Worm (Caenorhabditis elegans) whole organism, L1 larva: ENCODE measurements around the gene F13E9.11.

Experiments used
- C04F5.9 ChIP-seq: sonication (generic microtip); optimal IDR thresholded peaks from 2 replicates; lab custom pipeline; 2016; ENCODE audit warnings: missing genetic modification characterization, missing compliant biosample characterization
- F16B12.6 ChIP-seq: fragments of 150-350 bp; optimal IDR thresholded peaks from 2 replicates; lab custom pipeline; 2014; ENCODE audit warnings: missing biosample characterization, missing genetic modification characterization
- Y116A8C.19 ChIP-seq: sonication (generic microtip); optimal IDR thresholded peaks from 2 replicates; lab custom pipeline; 2016; ENCODE audit warnings: missing compliant biosample characterization, missing genetic modification characterization, borderline replicate concordance
- alr-1 ChIP-seq: fragments of 200-800 bp; sonication (Bioruptor generic); optimal IDR thresholded peaks from 2 replicates; lab custom pipeline; 2018; ENCODE audit warnings: borderline replicate concordance, mild to moderate bottlenecking, missing genetic modification characterization, missing compliant biosample characterization
- blmp-1 ChIP-seq: fragments of 150-350 bp; optimal IDR thresholded peaks from 2 replicates; lab custom pipeline; 2014; ENCODE audit warnings: missing biosample characterization, missing genetic modification characterization
- ceh-63 ChIP-seq: fragments of 200-800 bp; sonication (Bioruptor generic); optimal IDR thresholded peaks from 2 replicates; lab custom pipeline; 2018; ENCODE audit warnings: mild to moderate bottlenecking, missing genetic modification characterization, missing compliant biosample characterization
- ceh-8 ChIP-seq: fragments of 200-800 bp; sonication (Bioruptor generic); optimal IDR thresholded peaks from 2 replicates; lab custom pipeline; 2018; ENCODE audit warnings: mild to moderate bottlenecking, missing genetic modification characterization, moderate library complexity, missing compliant biosample characterization
- ceh-88 ChIP-seq: fragments of 200-800 bp; sonication (Bioruptor generic); IDR thresholded peaks from 2 replicates; pipeline ENCODE4 v1.3.6; 2022; ENCODE audit warnings: missing genetic modification characterization, missing compliant biosample characterization
- ceh-90 ChIP-seq: sonication (generic microtip); optimal IDR thresholded peaks from 2 replicates; lab custom pipeline; 2016; ENCODE audit warnings: missing genetic modification characterization, missing compliant biosample characterization
- dpl-1 ChIP-seq, 3 experiments: fragments of 150-350 bp in 2 of 3; sonication (generic microtip) in 1 of 3; optimal IDR thresholded peaks; 2 replicates each; lab custom pipeline; 2014 to 2017; ENCODE audit warnings: missing biosample characterization in 3 of 3, missing genetic modification characterization in 3 of 3, missing genetic modification reagents in 3 of 3
- efl-1 ChIP-seq, 4 experiments: fragments of 150-350 bp; optimal IDR thresholded peaks in 3 of 4; peaks in 1 of 4; 1 replicate in 1 of 4; 2 replicates in 3 of 4; lab custom pipeline; 2014; ENCODE audit warnings: missing biosample characterization in 2 of 4, missing genetic modification characterization in 2 of 4, missing genetic modification reagents in 2 of 4
- elt-2 ChIP-seq: sonication (generic microtip); optimal IDR thresholded peaks from 2 replicates; lab custom pipeline; 2016; ENCODE audit warnings: missing genetic modification characterization, mild to moderate bottlenecking, inconsistent platforms, missing compliant biosample characterization, missing genetic modification reagents
- elt-3 ChIP-seq, 6 experiments: fragments of 150-350 bp in 1 of 6; sonication (generic microtip); optimal IDR thresholded peaks; 2 replicates each; lab custom pipeline; 2017 to 2018; ENCODE audit warnings: missing biosample characterization in 6 of 6, missing genetic modification characterization in 6 of 6, inconsistent platforms in 1 of 6
- ets-5 ChIP-seq: fragments of 200-800 bp; sonication (Bioruptor generic); IDR thresholded peaks from 2 replicates; pipeline ENCODE4 v1.3.6; 2022; ENCODE audit warnings: missing genetic modification characterization, missing compliant biosample characterization
- fkh-10 ChIP-seq: sonication (generic microtip); optimal IDR thresholded peaks from 2 replicates; lab custom pipeline; 2017; ENCODE audit warnings: missing biosample characterization, missing genetic modification reagents, missing genetic modification characterization
- fkh-4 ChIP-seq: sonication (generic microtip); optimal IDR thresholded peaks from 2 replicates; lab custom pipeline; 2016; ENCODE audit warnings: missing compliant biosample characterization, missing genetic modification characterization, borderline replicate concordance
- grh-1 ChIP-seq: fragments of 200-800 bp; sonication (Bioruptor generic); IDR thresholded peaks from 2 replicates; pipeline ENCODE4 v1.3.6; 2022; ENCODE audit warnings: missing genetic modification reagents, missing genetic modification characterization, missing compliant biosample characterization
- hpl-2 ChIP-seq: fragments of 150-350 bp; optimal IDR thresholded peaks from 2 replicates; lab custom pipeline; 2014; ENCODE audit warnings: missing biosample characterization, missing genetic modification reagents, missing genetic modification characterization
- irx-1 ChIP-seq: sonication (generic microtip); optimal IDR thresholded peaks from 2 replicates; lab custom pipeline; 2016; ENCODE audit warnings: missing genetic modification characterization, missing compliant biosample characterization
- lin-13 ChIP-seq: fragments of 150-350 bp; optimal IDR thresholded peaks from 2 replicates; lab custom pipeline; 2014; ENCODE audit warnings: missing biosample characterization, missing genetic modification reagents, missing genetic modification characterization
- lin-14 ChIP-seq: fragments of 200-800 bp; sonication (Bioruptor generic); optimal IDR thresholded peaks from 2 replicates; lab custom pipeline; 2018; ENCODE audit warnings: mild to moderate bottlenecking, missing genetic modification characterization, moderate library complexity, missing compliant biosample characterization
- lin-35 ChIP-seq, 2 experiments: fragments of 150-350 bp; optimal IDR thresholded peaks; 2 replicates each; lab custom pipeline; 2014; ENCODE audit warnings: missing biosample characterization in 2 of 2, missing genetic modification characterization in 2 of 2, missing genetic modification reagents in 2 of 2
- lin-39 ChIP-seq: fragments of 150-350 bp; optimal IDR thresholded peaks from 2 replicates; lab custom pipeline; 2014; ENCODE audit warnings: missing biosample characterization, missing genetic modification reagents, missing genetic modification characterization
- lsy-2 ChIP-seq, 2 experiments: fragments of 150-350 bp; optimal IDR thresholded peaks; 2 replicates each; lab custom pipeline; 2014; ENCODE audit warnings: missing biosample characterization in 2 of 2, missing genetic modification characterization in 2 of 2
- mep-1 ChIP-seq: fragments of 150-350 bp; optimal IDR thresholded peaks from 2 replicates; lab custom pipeline; 2014; ENCODE audit warnings: missing biosample characterization, missing genetic modification characterization
- nhr-19 ChIP-seq: fragments of 200-800 bp; sonication (Bioruptor generic); conservative IDR thresholded peaks from 2 replicates; pipeline ENCODE4 v1.3.6; 2022; ENCODE audit warnings: missing genetic modification characterization, missing compliant biosample characterization
- nhr-20 ChIP-seq: sonication (generic microtip); optimal IDR thresholded peaks from 2 replicates; lab custom pipeline; 2016; ENCODE audit warnings: mild to moderate bottlenecking, missing genetic modification characterization, missing compliant biosample characterization
- nhr-237 ChIP-seq: fragments of 150-350 bp; optimal IDR thresholded peaks from 2 replicates; lab custom pipeline; 2014; ENCODE audit warnings: missing biosample characterization, missing genetic modification characterization
- nhr-47 ChIP-seq: sonication (generic microtip); optimal IDR thresholded peaks from 2 replicates; lab custom pipeline; 2016; ENCODE audit warnings: mild to moderate bottlenecking, missing genetic modification characterization, moderate library complexity, missing compliant biosample characterization
- nhr-71 ChIP-seq: sonication (generic microtip); optimal IDR thresholded peaks from 2 replicates; lab custom pipeline; 2016; ENCODE audit warnings: mild to moderate bottlenecking, missing genetic modification characterization, moderate library complexity, missing compliant biosample characterization
- nhr-85 ChIP-seq: sonication (generic microtip); peaks from one replicate; lab custom pipeline; 2016; ENCODE audit warnings: missing genetic modification characterization, inconsistent platforms, missing compliant biosample characterization
- nhr-90 ChIP-seq: sonication (generic microtip); optimal IDR thresholded peaks from 2 replicates; lab custom pipeline; 2016; ENCODE audit warnings: mild to moderate bottlenecking, missing genetic modification characterization, missing compliant biosample characterization; ENCODE audit not compliant: poor library complexity
- pax-3 ChIP-seq: fragments of 200-800 bp; sonication (Bioruptor generic); optimal IDR thresholded peaks from 2 replicates; lab custom pipeline; 2018; ENCODE audit warnings: mild to moderate bottlenecking, missing genetic modification characterization, moderate library complexity, missing compliant biosample characterization
- pqm-1 ChIP-seq: sonication (generic microtip); optimal IDR thresholded peaks from 3 replicates; lab custom pipeline; 2017; ENCODE audit warnings: missing biosample characterization, missing genetic modification characterization
- rnt-1 ChIP-seq: sonication (generic microtip); optimal IDR thresholded peaks from 2 replicates; lab custom pipeline; 2016; ENCODE audit warnings: mild to moderate bottlenecking, missing genetic modification characterization, moderate library complexity, missing compliant biosample characterization
- skn-1 ChIP-seq: fragments of 150-350 bp; optimal IDR thresholded peaks from 2 replicates; lab custom pipeline; 2014; ENCODE audit warnings: missing biosample characterization, missing genetic modification characterization
- snu-23 ChIP-seq: sonication (generic microtip); optimal IDR thresholded peaks from 2 replicates; lab custom pipeline; 2016; ENCODE audit warnings: missing genetic modification characterization, missing compliant biosample characterization
- sptf-1 ChIP-seq: fragments of 150-350 bp; optimal IDR thresholded peaks from 2 replicates; lab custom pipeline; 2014; ENCODE audit warnings: missing biosample characterization, missing genetic modification characterization
- tbx-2 ChIP-seq: sonication (generic microtip); optimal IDR thresholded peaks from 2 replicates; lab custom pipeline; 2016; ENCODE audit warnings: missing genetic modification characterization, missing compliant biosample characterization
- tlp-1 ChIP-seq: fragments of 150-350 bp; optimal IDR thresholded peaks from 2 replicates; lab custom pipeline; 2014; ENCODE audit warnings: missing biosample characterization, missing genetic modification characterization
- unc-130 ChIP-seq: fragments of 150-350 bp; optimal IDR thresholded peaks from 2 replicates; lab custom pipeline; 2017; ENCODE audit warnings: missing biosample characterization, missing genetic modification characterization, inconsistent platforms
- unc-30 ChIP-seq: sonication (generic microtip); optimal IDR thresholded peaks from 2 replicates; lab custom pipeline; 2017; ENCODE audit warnings: missing biosample characterization, missing genetic modification characterization
- unc-86 ChIP-seq: sonication (generic microtip); optimal IDR thresholded peaks from 2 replicates; lab custom pipeline; 2016; ENCODE audit warnings: missing genetic modification characterization, missing compliant biosample characterization
- xbp-1 ChIP-seq: sonication (generic microtip); optimal IDR thresholded peaks from 2 replicates; lab custom pipeline; 2016; ENCODE audit warnings: missing genetic modification characterization, missing compliant biosample characterization
- ztf-4 ChIP-seq: fragments of 150-350 bp; optimal IDR thresholded peaks from 2 replicates; lab custom pipeline; 2014; ENCODE audit warnings: missing biosample characterization, missing genetic modification characterization

Gene F13E9.11

DNA sequence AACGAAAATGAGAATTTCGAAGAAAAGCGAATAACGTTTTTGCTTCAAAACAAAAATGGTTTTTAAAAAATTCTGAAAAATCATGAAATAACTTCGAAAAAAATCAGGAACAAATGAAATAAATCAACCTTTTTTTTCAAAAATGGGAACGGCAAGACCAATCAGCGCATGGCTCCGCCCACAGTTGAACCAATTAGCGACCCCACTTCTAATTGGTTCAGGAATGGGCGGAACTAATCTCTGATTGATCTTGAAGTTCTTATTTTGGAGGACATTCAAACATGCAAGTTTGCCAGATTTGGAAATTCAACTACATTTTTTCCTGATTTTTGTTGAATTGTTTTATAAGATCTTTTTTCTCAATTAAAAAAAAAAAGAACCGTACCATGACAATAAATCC lies 13.0 kb downstream of the F13E9.11 start:
- TF ChIP-seq lin-14 (no peak), lin-35 (GFP tag; optimal IDR thresholded peaks at IDR 0.05; lab: Kevin White, UChicago) (no peak), irx-1 (tag; lab: Kevin White, UChicago) (no peak), xbp-1 (tag; lab: Kevin White, UChicago) (no peak), pax-3 (no peak), fkh-10 (no peak), fkh-4 (tag; lab: Kevin White, UChicago) (no peak), elt-2 (tag; lab: Kevin White, UChicago) (no peak), ztf-4 (tag; lab: Kevin White, UChicago) (no peak), nhr-90 (no peak), skn-1 (tag; lab: Kevin White, UChicago) (no peak), grh-1 (no peak), ceh-8 (GFP tag; lab: Kevin White, UChicago) (no peak), unc-86 (no peak)

DNA sequence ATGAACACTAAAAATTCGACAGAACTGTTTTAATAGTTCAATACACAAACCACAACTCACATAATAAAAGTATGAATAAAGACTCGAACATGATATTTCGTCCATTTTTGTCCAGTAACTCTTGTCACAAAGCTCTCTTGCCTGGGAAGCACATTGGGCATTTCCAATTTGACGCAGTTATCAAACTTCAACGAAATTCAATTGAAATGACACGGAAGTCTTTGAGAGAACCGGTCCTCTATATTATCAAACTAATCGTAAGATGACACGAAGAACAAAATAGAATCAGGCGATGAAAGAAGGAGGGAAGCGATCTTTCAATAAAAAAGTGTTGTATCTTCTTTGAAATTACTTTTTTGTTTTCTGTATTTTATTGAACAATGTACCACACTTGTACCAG lies 13.9 kb downstream of the F13E9.11 start, which contains the start of gene T11G6.3:
TSS of gene T11G6.3 (minus strand) at position 189 of the 400 bp plus-strand sequence.
- TF ChIP-seq blmp-1 (tag; lab: Kevin White, UChicago) (peak; percentile 34), nhr-47 (tag; lab: Kevin White, UChicago) (no peak), nhr-85 (tag; lab: Kevin White, UChicago) (peak; percentile 66), elt-3 (tag; optimal IDR thresholded peaks at IDR 0.05; lab: Kevin White, UChicago) (peak in 2 of 6 experiments; percentile 2 to 19), snu-23 (GFP tag; lab: Kevin White, UChicago) (peak; percentile 19), fkh-4 (tag; lab: Kevin White, UChicago) (no peak), lin-14 (peak; percentile 41), lsy-2 (tag; optimal IDR thresholded peaks at IDR 0.05; lab: Kevin White, UChicago) (peak in 1 of 2 experiments; percentile 7), nhr-20 (tag; lab: Kevin White, UChicago) (peak; percentile 19), tbx-2 (peak; percentile 17), ceh-90 (tag; lab: Kevin White, UChicago) (no peak), nhr-71 (peak; percentile 4), nhr-90 (no peak)

DNA sequence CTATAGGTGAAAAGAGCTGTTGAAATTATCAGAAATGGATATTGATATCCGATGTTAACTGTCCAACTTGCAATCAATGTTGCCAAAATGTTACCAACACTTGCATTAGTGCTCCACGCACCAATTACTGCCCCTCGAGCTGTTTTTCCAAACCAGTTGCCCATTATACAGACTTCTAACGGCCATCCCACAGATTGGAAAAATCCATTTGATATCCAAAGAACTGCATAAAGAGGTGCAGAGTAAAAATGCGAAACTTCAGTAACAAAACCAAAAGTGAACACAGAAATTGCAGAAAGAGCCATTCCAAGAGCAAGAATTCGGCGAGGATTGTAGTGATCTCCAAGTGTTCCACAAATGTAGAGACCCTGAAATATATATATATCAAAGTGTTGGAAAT lies 14.9 kb downstream of the F13E9.11 start:
- TF ChIP-seq nhr-237 (no peak), efl-1 (optimal IDR thresholded peaks at IDR 0.05; lab: Kevin White, UChicago) (no peak), efl-1 (GFP tag; optimal IDR thresholded peaks at IDR 0.05 in 1 of 2; lab: Kevin White, UChicago) (peak in 1 of 2 experiments; percentile 69)

DNA sequence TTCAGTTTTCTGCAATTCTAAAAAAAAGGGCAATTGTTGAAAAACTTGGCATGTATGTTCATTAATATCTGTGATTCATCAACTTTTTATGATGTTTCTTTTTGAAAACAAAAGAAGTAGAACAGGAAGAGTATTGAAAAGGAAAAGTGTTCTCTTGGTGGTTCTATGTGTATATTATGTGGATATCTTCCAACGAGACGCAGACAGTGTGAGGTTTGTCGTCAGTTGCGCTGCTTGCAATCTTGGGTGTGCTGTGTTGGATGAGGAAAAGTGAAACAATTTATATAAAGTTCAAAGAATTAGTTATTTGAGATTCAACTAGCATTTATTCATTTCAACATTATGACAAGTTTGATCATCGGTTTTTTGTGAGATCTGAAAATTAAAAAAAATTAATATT lies 16.5 kb downstream of the F13E9.11 start:
- no peak for TF ChIP-seq tlp-1 (tag; lab: Kevin White, UChicago)
- TF ChIP-seq ceh-88, result no peak
- no peak for TF ChIP-seq Y116A8C.19
- TF ChIP-seq unc-130 (tag; lab: Kevin White, UChicago), result peak; percentile 4
- TF ChIP-seq C04F5.9 (tag; lab: Kevin White, UChicago), result no peak
- peak; percentile 30 for TF ChIP-seq F16B12.6
- TF ChIP-seq pqm-1 (tag; lab: Kevin White, UChicago), result no peak
- peak; percentile 95 for TF ChIP-seq blmp-1 (tag; lab: Kevin White, UChicago)
- peak; percentile 39 for TF ChIP-seq nhr-85 (tag; lab: Kevin White, UChicago)
- no peak for TF ChIP-seq ceh-63 (GFP tag; lab: Kevin White, UChicago)
- peak in 1 of 3 experiments; percentile 29 for TF ChIP-seq dpl-1 (GFP tag; optimal IDR thresholded peaks at IDR 0.05; lab: Kevin White, UChicago)
- no peak for TF ChIP-seq ets-5 (GFP tag; lab: Robert Waterston, UW)
- TF ChIP-seq hpl-2 (GFP tag; lab: Kevin White, UChicago), result no peak
- peak; percentile 0 for TF ChIP-seq tbx-2
- TF ChIP-seq nhr-71, result peak; percentile 12
- peak in 1 of 2 experiments; percentile 9 for TF ChIP-seq lsy-2 (tag; optimal IDR thresholded peaks at IDR 0.05; lab: Kevin White, UChicago)
- TF ChIP-seq lin-39 (tag; lab: Kevin White, UChicago), result no peak
- no peak for TF ChIP-seq nhr-19 (GFP tag; lab: Robert Waterston, UW)
- TF ChIP-seq mep-1, result peak; percentile 19
- TF ChIP-seq elt-3 (tag; optimal IDR thresholded peaks at IDR 0.05; lab: Kevin White, UChicago), result peak in 1 of 6 experiments; percentile 16
- TF ChIP-seq lin-13, result no peak
- TF ChIP-seq efl-1 (optimal IDR thresholded peaks at IDR 0.05; lab: Kevin White, UChicago), result peak in 1 of 2 experiments; percentile 12
- TF ChIP-seq efl-1 (GFP tag; optimal IDR thresholded peaks at IDR 0.05 in 1 of 2; lab: Kevin White, UChicago), result no peak
- no peak for TF ChIP-seq alr-1 (tag; lab: Kevin White, UChicago)
- peak; percentile 65 for TF ChIP-seq lin-14
- no peak for TF ChIP-seq sptf-1
- TF ChIP-seq unc-86, result no peak
- TF ChIP-seq rnt-1 (tag; lab: Kevin White, UChicago), result no peak
- no peak for TF ChIP-seq unc-30 (tag; lab: Kevin White, UChicago)
- TF ChIP-seq snu-23 (GFP tag; lab: Kevin White, UChicago), result peak; percentile 29
